Fruit fly (Drosophila melanogaster): ENCODE data around the gene Nmnat.
A peak's percentile ranks its signal among the peaks of the same experiment; 100 is the strongest.

Gene Nmnat

DNA sequence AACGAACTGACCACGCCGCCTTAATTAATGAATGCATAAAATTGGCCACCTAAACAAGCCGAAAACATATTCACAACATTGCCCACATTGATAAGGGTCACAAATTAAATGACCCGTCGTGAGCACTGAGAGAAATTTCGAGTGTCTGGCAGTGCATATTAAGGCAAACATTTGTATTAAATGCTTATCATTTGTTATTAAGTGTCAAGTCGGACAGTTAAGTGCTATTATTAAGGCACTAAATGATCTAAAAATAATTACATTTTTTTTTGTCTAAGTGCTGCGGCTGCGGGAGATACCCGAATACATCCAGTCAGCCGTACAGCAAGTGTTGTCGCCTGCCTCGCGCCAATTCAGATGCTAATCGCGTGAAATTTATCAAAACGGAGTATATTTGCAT, 17.4 kb downstream of the Nmnat start (continued):
- TF ChIP-seq Hr51 (GFP tag; optimal IDR thresholded peaks at IDR 0.05) (peak; percentile 22 to 82), Scr (GFP tag; IDR thresholded peaks at IDR 0.05; ENCODE audit: partially characterized antibody) (no peak), CG10274 (GFP tag; optimal IDR thresholded peaks at IDR 0.05) (peak; percentile 14), CG7372 (GFP tag; IDR thresholded peaks at IDR 0.05) (0 out of 2 replicates have a peak, but pooled peaks have one; percentile 27), abd-A (tag; optimal IDR thresholded peaks at IDR 0.05) (no peak), CG2199 (GFP tag; IDR thresholded peaks at IDR 0.05) (no peak), CG31441 (GFP tag; IDR thresholded peaks at IDR 0.05) (peak; percentile 67), Oli (tag; optimal IDR thresholded peaks at IDR 0.05) (peak; percentile 76), CG14014 (GFP tag; IDR thresholded peaks at IDR 0.05) (no peak), wdn (GFP tag; IDR thresholded peaks at IDR 0.05) (peak; percentile 23; the same call in 1 of the 2 replicates), CG3847 (GFP tag; IDR thresholded peaks at IDR 0.05) (peak; percentile 53), Atf6 (GFP tag; IDR thresholded peaks at IDR 0.05) (no peak; the same call in 1 of the 2 replicates), CG18011 (GFP tag; optimal IDR thresholded peaks at IDR 0.05) (no peak), btn (GFP tag; optimal IDR thresholded peaks at IDR 0.05) (peak; percentile 39), CG42726 (GFP tag; IDR thresholded peaks at IDR 0.05; ENCODE audit: partially characterized antibody) (no peak), CG14710 (tag; optimal IDR thresholded peaks at IDR 0.05) (no peak), CG17186 (GFP tag; optimal IDR thresholded peaks at IDR 0.05) (no peak), CG17385 (GFP tag; optimal IDR thresholded peaks at IDR 0.05) (peak; percentile 50), nerfin-1 (tag; optimal IDR thresholded peaks at IDR 0.05) (no peak), ro (GFP tag; IDR thresholded peaks at IDR 0.05) (no peak), yki (optimal IDR thresholded peaks at IDR 0.05) (no peak), CG4707 (GFP tag; optimal IDR thresholded peaks at IDR 0.05) (peak; percentile 20), CG12155 (GFP tag; optimal IDR thresholded peaks at IDR 0.05) (peak; percentile 48), Ets65A (GFP tag) (peak; percentile 91), CG13775 (GFP tag; optimal IDR thresholded peaks at IDR 0.05) (peak; percentile 1), Mad (GFP tag; optimal IDR thresholded peaks at IDR 0.05) (peak; percentile 38), CG9876 (GFP tag; optimal IDR thresholded peaks at IDR 0.05) (no peak), ssp (GFP tag; IDR thresholded peaks at IDR 0.05) (0 out of 2 replicates have a peak, but pooled peaks have one; percentile 32), sqz (GFP tag; optimal IDR thresholded peaks at IDR 0.05) (no peak), ham (GFP tag; IDR thresholded peaks at IDR 0.05) (no peak), CG12219 (GFP tag; optimal IDR thresholded peaks at IDR 0.05) (peak; percentile 47), disco-r (GFP tag; optimal IDR thresholded peaks at IDR 0.05) (peak; percentile 27), CG16779 (GFP tag; IDR thresholded peaks at IDR 0.05) (0 out of 2 replicates have a peak, but pooled peaks have one; percentile 33), ftz-f1 (GFP tag; optimal IDR thresholded peaks at IDR 0.05) (no peak), chif (GFP tag; optimal IDR thresholded peaks at IDR 0.05) (peak; percentile 49 to 50), CG31365 (tag; optimal IDR thresholded peaks at IDR 0.05) (no peak), Fer2 (tag; optimal IDR thresholded peaks at IDR 0.05) (no peak), tx (GFP tag; optimal IDR thresholded peaks at IDR 0.05) (peak; percentile 40), CG9215 (GFP tag; IDR thresholded peaks at IDR 0.05) (no peak; the same call in 1 of the 2 replicates), crc (GFP tag; optimal IDR thresholded peaks at IDR 0.05) (no peak), Sry-δ (GFP tag; optimal IDR thresholded peaks at IDR 0.05) (no peak), D (optimal IDR thresholded peaks at IDR 0.05) (no peak), D (GFP tag; optimal IDR thresholded peaks at IDR 0.05) (peak; percentile 7), CG17612 (GFP tag; IDR thresholded peaks at IDR 0.05) (0 out of 2 replicates have a peak, but pooled peaks have one; percentile 7), Fer3 (tag; optimal IDR thresholded peaks at IDR 0.05) (peak; percentile 46), Gsc (GFP tag; IDR thresholded peaks at IDR 0.05) (0 out of 2 replicates have a peak, but pooled peaks have one; percentile 19), tup (GFP tag; optimal IDR thresholded peaks at IDR 0.05) (no peak), pb (GFP tag; optimal IDR thresholded peaks at IDR 0.05) (peak; percentile 8), ems (GFP tag; optimal IDR thresholded peaks at IDR 0.05) (peak; percentile 51), CG9609 (GFP tag; optimal IDR thresholded peaks at IDR 0.05) (peak; percentile 15), CG15601 (tag; optimal IDR thresholded peaks at IDR 0.05) (no peak), klu (GFP tag; IDR thresholded peaks at IDR 0.05) (no peak; the same call in 1 of the 2 replicates)
